Fruit fly (Drosophila melanogaster): ENCODE measurements around the gene Cp7Fb.

dm6 chrX:8473339-8473887 is at the start of gene Cp7Fb:
- TF ChIP-seq NFAT (GFP tag; IDR thresholded peaks at IDR 0.05) (no peak), Scr (GFP tag; IDR thresholded peaks at IDR 0.05; ENCODE audit: partially characterized antibody) (no peak), kay (GFP tag; optimal IDR thresholded peaks at IDR 0.05) (no peak), row (GFP tag; IDR thresholded peaks at IDR 0.05) (no peak), CG12942 (GFP tag; optimal IDR thresholded peaks at IDR 0.05) (no peak), CG17912 (GFP tag; optimal IDR thresholded peaks at IDR 0.05) (no peak), HLH4C (GFP tag; IDR thresholded peaks at IDR 0.05; ENCODE audit: partially characterized antibody) (no peak), dati (GFP tag; IDR thresholded peaks at IDR 0.05) (no peak), CG6654 (GFP tag; optimal IDR thresholded peaks at IDR 0.05) (no peak), so (GFP tag; IDR thresholded peaks at IDR 0.05) (no peak), CG10959 (GFP tag; IDR thresholded peaks at IDR 0.05) (no peak)

Data from whole organism, embryonic.